Fruit fly (Drosophila melanogaster) whole organism, prepupa: ENCODE results near the gene Xrcc2.

Source experiments
- Blimp-1 ChIP-seq: fragments of 200-800 bp; sonication (Bioruptor generic); optimal IDR thresholded peaks from 3 replicates; lab custom pipeline; 2017; ENCODE audit warnings: missing biosample characterization, missing genetic modification characterization, mild to moderate bottlenecking, moderate library complexity, missing genetic modification reagents
- CG10669 ChIP-seq: fragments of 200-800 bp; sonication (Bioruptor generic); optimal IDR thresholded peaks from 3 replicates; lab custom pipeline; 2018; ENCODE audit warnings: missing biosample characterization, mild to moderate bottlenecking, missing genetic modification characterization, moderate library complexity
- CG11294 ChIP-seq: fragments of 200-800 bp; sonication (Bioruptor generic); IDR thresholded peaks from 2 replicates; pipeline ENCODE4 v1.3.6; 2022; ENCODE audit warnings: missing biosample characterization, missing genetic modification characterization
- CG11762 ChIP-seq: fragments of 200-800 bp; sonication (Bioruptor generic); optimal IDR thresholded peaks from 3 replicates; lab custom pipeline; 2016; ENCODE audit warnings: missing biosample characterization, missing genetic modification characterization; ENCODE audit not compliant: insufficient read depth
- CG11902 ChIP-seq: fragments of 200-800 bp; sonication (Bioruptor generic); optimal IDR thresholded peaks from 3 replicates; lab custom pipeline; 2016; ENCODE audit warnings: missing biosample characterization, missing genetic modification characterization
- CG16779 ChIP-seq: fragments of 200-800 bp; sonication (Bioruptor generic); optimal IDR thresholded peaks from 3 replicates; lab custom pipeline; 2017; ENCODE audit warnings: missing biosample characterization, mild to moderate bottlenecking, missing genetic modification characterization
- CG3032 ChIP-seq: fragments of 200-800 bp; optimal IDR thresholded peaks from 2 replicates; lab custom pipeline; 2019; ENCODE audit warnings: missing biosample characterization, mild to moderate bottlenecking, missing genetic modification characterization, moderate library complexity
- CG31627 ChIP-seq: fragments of 200-800 bp; sonication (Bioruptor generic); optimal IDR thresholded peaks from 3 replicates; lab custom pipeline; 2016; ENCODE audit warnings: missing biosample characterization, missing genetic modification characterization
- CG32006 ChIP-seq: fragments of 200-800 bp; sonication (Bioruptor generic); optimal IDR thresholded peaks from 3 replicates; lab custom pipeline; 2017; ENCODE audit warnings: missing biosample characterization, mild to moderate bottlenecking, missing genetic modification characterization
- CG34406 ChIP-seq: fragments of 200-800 bp; sonication (Bioruptor generic); optimal IDR thresholded peaks from 3 replicates; lab custom pipeline; 2016; ENCODE audit warnings: missing biosample characterization, missing genetic modification characterization
- CG4318 ChIP-seq: fragments of 200-800 bp; sonication (Bioruptor generic); optimal IDR thresholded peaks from 3 replicates; lab custom pipeline; 2017; ENCODE audit warnings: missing biosample characterization, mild to moderate bottlenecking, missing genetic modification characterization
- CG6163 ChIP-seq: fragments of 200-800 bp; sonication (Bioruptor generic); IDR thresholded peaks from 3 replicates; pipeline ENCODE4 v1.3.6; 2022; ENCODE audit warnings: missing biosample characterization, missing genetic modification characterization
- CG6276 ChIP-seq: fragments of 200-800 bp; sonication (Bioruptor generic); optimal IDR thresholded peaks from 2 replicates; lab custom pipeline; 2017; ENCODE audit warnings: missing biosample characterization, mild to moderate bottlenecking, missing genetic modification characterization
- CG6792 ChIP-seq: fragments of 200-800 bp; sonication (Bioruptor generic); optimal IDR thresholded peaks from 3 replicates; lab custom pipeline; 2016; ENCODE audit warnings: missing biosample characterization, missing genetic modification characterization
- CG6808 ChIP-seq: fragments of 200-800 bp; sonication (Bioruptor generic); optimal IDR thresholded peaks from 3 replicates; lab custom pipeline; 2017; ENCODE audit warnings: missing biosample characterization, missing genetic modification characterization, mild to moderate bottlenecking, moderate library complexity, missing genetic modification reagents
- CG6854 ChIP-seq: fragments of 200-800 bp; sonication (Bioruptor generic); optimal IDR thresholded peaks from 2 replicates; lab custom pipeline; 2017; ENCODE audit warnings: missing biosample characterization, mild to moderate bottlenecking, missing genetic modification characterization
- CG7368 ChIP-seq: fragments of 200-800 bp; sonication (Bioruptor generic); optimal IDR thresholded peaks from 3 replicates; lab custom pipeline; 2016; ENCODE audit warnings: missing biosample characterization, missing genetic modification characterization
- CG8119 ChIP-seq: fragments of 200-800 bp; sonication (Bioruptor generic); IDR thresholded peaks from 3 replicates; pipeline ENCODE4 v1.3.6; 2022; ENCODE audit warnings: missing biosample characterization, missing genetic modification characterization
- CG8319 ChIP-seq: fragments of 200-800 bp; sonication (Bioruptor generic); optimal IDR thresholded peaks from 3 replicates; lab custom pipeline; 2016; ENCODE audit warnings: missing biosample characterization, missing genetic modification characterization
- CG8632 ChIP-seq: fragments of 200-800 bp; sonication (Bioruptor generic); optimal IDR thresholded peaks from 3 replicates; lab custom pipeline; 2016; ENCODE audit warnings: missing biosample characterization, missing genetic modification characterization
- CG9139 ChIP-seq: fragments of 200-800 bp; sonication (Bioruptor generic); optimal IDR thresholded peaks from 3 replicates; lab custom pipeline; 2017; ENCODE audit warnings: missing biosample characterization, mild to moderate bottlenecking, missing genetic modification characterization
- Eip75B ChIP-seq: fragments of 200-800 bp; sonication (Bioruptor generic); optimal IDR thresholded peaks from 3 replicates; lab custom pipeline; 2016; ENCODE audit warnings: missing biosample characterization, missing genetic modification characterization
- Eip78C ChIP-seq: fragments of 200-800 bp; sonication (Bioruptor generic); peaks from one replicate; lab custom pipeline; 2016; ENCODE audit warnings: missing biosample characterization, missing genetic modification characterization
- Eip93F ChIP-seq: fragments of 200-800 bp; sonication (Bioruptor generic); optimal IDR thresholded peaks from 2 replicates; lab custom pipeline; 2016; ENCODE audit warnings: missing biosample characterization, mild to moderate bottlenecking, missing genetic modification characterization
- Gug ChIP-seq: fragments of 200-800 bp; sonication (Bioruptor generic); IDR thresholded peaks from 2 replicates; pipeline ENCODE4 v1.3.6; 2022; ENCODE audit warnings: missing biosample characterization, missing genetic modification characterization
- Hr38 ChIP-seq: sonication (Bioruptor generic); optimal IDR thresholded peaks from 2 replicates; lab custom pipeline; 2016; ENCODE audit warnings: missing biosample characterization, missing genetic modification characterization
- Hr39 ChIP-seq: fragments of 200-800 bp; sonication (Bioruptor generic); optimal IDR thresholded peaks from 2 replicates; lab custom pipeline; 2016; ENCODE audit warnings: missing biosample characterization, missing genetic modification characterization
- Hr4 ChIP-seq: fragments of 200-800 bp; sonication (Bioruptor generic); optimal IDR thresholded peaks from 3 replicates; lab custom pipeline; 2016; ENCODE audit warnings: missing biosample characterization, missing genetic modification characterization
- Lpt ChIP-seq: fragments of 200-800 bp; sonication (Bioruptor generic); optimal IDR thresholded peaks from 3 replicates; lab custom pipeline; 2016; ENCODE audit warnings: missing biosample characterization, missing genetic modification characterization
- Met ChIP-seq: fragments of 200-800 bp; sonication (Bioruptor generic); optimal IDR thresholded peaks from 3 replicates; lab custom pipeline; 2016; ENCODE audit warnings: missing biosample characterization, missing genetic modification characterization
- Smox ChIP-seq: fragments of 200-800 bp; sonication (Bioruptor generic); optimal IDR thresholded peaks from 3 replicates; lab custom pipeline; 2016; ENCODE audit warnings: missing biosample characterization, missing genetic modification characterization
- Sox102F ChIP-seq: fragments of 200-800 bp; sonication (Bioruptor generic); optimal IDR thresholded peaks from 2 replicates; lab custom pipeline; 2016; ENCODE audit warnings: missing biosample characterization, mild to moderate bottlenecking, missing genetic modification characterization
- Sox14 ChIP-seq: fragments of 200-800 bp; sonication (Bioruptor generic); optimal IDR thresholded peaks from 3 replicates; lab custom pipeline; 2016; ENCODE audit warnings: missing biosample characterization, missing genetic modification characterization
- achi ChIP-seq: fragments of 200-800 bp; sonication (Bioruptor generic); optimal IDR thresholded peaks from 3 replicates; lab custom pipeline; 2016; ENCODE audit warnings: missing biosample characterization, missing genetic modification characterization
- acj6 ChIP-seq: fragments of 200-800 bp; sonication (Bioruptor generic); optimal IDR thresholded peaks from 3 replicates; lab custom pipeline; 2016; ENCODE audit warnings: missing biosample characterization, missing genetic modification characterization
- dac ChIP-seq: fragments of 200-800 bp; sonication (Bioruptor generic); optimal IDR thresholded peaks from 2 replicates; lab custom pipeline; 2017; ENCODE audit warnings: missing biosample characterization, mild to moderate bottlenecking, missing genetic modification characterization
- dsx ChIP-seq: fragments of 200-800 bp; optimal IDR thresholded peaks from 3 replicates; lab custom pipeline; 2019; ENCODE audit warnings: missing biosample characterization, mild to moderate bottlenecking, missing genetic modification characterization, moderate library complexity; ENCODE audit not compliant: poor library complexity, severe bottlenecking
- eg ChIP-seq: fragments of 200-800 bp; sonication (Bioruptor generic); IDR thresholded peaks from 3 replicates; pipeline ENCODE4 v1.3.6; 2022; ENCODE audit warnings: missing biosample characterization, missing genetic modification characterization
- esn ChIP-seq: fragments of 200-800 bp; sonication (Bioruptor generic); optimal IDR thresholded peaks from 2 replicates; lab custom pipeline; 2016; ENCODE audit warnings: missing biosample characterization, mild to moderate bottlenecking, missing genetic modification characterization, moderate library complexity
- fd59A ChIP-seq: fragments of 200-800 bp; sonication (Bioruptor generic); optimal IDR thresholded peaks from 2 replicates; lab custom pipeline; 2017; ENCODE audit warnings: missing biosample characterization, mild to moderate bottlenecking, missing genetic modification characterization, missing genetic modification reagents
- fd85E ChIP-seq: fragments of 200-800 bp; sonication (Bioruptor generic); optimal IDR thresholded peaks from 3 replicates; lab custom pipeline; 2016; ENCODE audit warnings: missing biosample characterization, missing genetic modification characterization
- net ChIP-seq: fragments of 200-800 bp; sonication (Bioruptor generic); optimal IDR thresholded peaks from 3 replicates; lab custom pipeline; 2016; ENCODE audit warnings: missing biosample characterization, missing genetic modification characterization
- pdm3 ChIP-seq: fragments of 200-800 bp; sonication (Bioruptor generic); optimal IDR thresholded peaks from 3 replicates; lab custom pipeline; 2016; ENCODE audit warnings: missing biosample characterization, missing genetic modification characterization
- salr ChIP-seq, 2 experiments: fragments of 200-800 bp; sonication (Bioruptor generic); optimal IDR thresholded peaks; 3 replicates each; lab custom pipeline; 2016 to 2018; ENCODE audit warnings: missing biosample characterization in 2 of 2, missing genetic modification characterization in 2 of 2, mild to moderate bottlenecking in 1 of 2
- spab ChIP-seq: fragments of 200-800 bp; sonication (Bioruptor generic); optimal IDR thresholded peaks from 2 replicates; lab custom pipeline; 2017; ENCODE audit warnings: missing biosample characterization, mild to moderate bottlenecking, missing genetic modification characterization, missing genetic modification reagents
- vri ChIP-seq: fragments of 200-800 bp; sonication (Bioruptor generic); optimal IDR thresholded peaks from 3 replicates; lab custom pipeline; 2016; ENCODE audit warnings: missing biosample characterization, mild to moderate bottlenecking, missing genetic modification characterization

Gene Xrcc2

DNA sequence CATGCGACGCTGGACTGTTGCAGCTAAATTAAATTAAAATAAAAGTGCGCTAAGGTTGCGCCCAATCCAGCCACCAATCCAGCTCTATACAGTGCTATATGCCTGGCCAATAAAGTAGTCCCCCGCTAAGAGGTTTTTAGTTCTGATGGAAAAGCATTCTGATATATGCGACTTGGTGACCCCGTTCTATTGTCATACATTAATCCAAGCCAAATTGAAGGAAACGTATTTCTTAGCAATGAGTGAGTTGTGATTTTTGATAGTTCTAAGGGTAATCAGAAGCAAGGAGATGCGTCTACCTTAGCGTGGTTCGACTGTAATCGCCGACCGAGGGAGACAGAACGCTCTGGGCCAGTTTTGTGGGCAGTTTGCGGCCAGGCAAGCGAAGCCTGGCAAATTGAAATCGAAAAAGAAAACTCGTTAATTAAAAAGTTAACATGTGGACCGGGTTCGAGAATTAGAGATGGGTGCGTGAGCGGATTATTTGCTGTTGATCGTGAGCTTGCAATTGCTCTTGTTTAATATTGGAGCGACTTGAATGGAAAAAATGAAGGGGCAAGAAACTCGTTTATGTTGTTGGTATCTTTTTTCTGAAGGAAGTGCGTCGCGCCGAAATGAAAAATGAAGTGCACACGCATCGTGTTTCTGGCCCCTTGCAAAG is 38.4 kb downstream of the Xrcc2 start (continued):
- peak; percentile 54 for TF ChIP-seq dsx (GFP tag; lab: Kevin White, UChicago)
- TF ChIP-seq CG16779, result peak; percentile 1
- peak; percentile 40 for TF ChIP-seq achi (GFP tag; lab: Kevin White, UChicago)
- peak; percentile 52; the same call in 1 of the 3 replicates for TF ChIP-seq CG6163 (GFP tag; lab: Robert Waterston, UW)
- TF ChIP-seq Hr4 (GFP tag; lab: Kevin White, UChicago), result peak; percentile 18
- no peak for TF ChIP-seq CG11762 (GFP tag; lab: Kevin White, UChicago)
- TF ChIP-seq Hr39, result peak; percentile 61
- TF ChIP-seq CG6792 (GFP tag; lab: Kevin White, UChicago), result peak; percentile 63
- TF ChIP-seq Eip93F, result no peak
- TF ChIP-seq CG3032, result peak; percentile 71
- peak; percentile 88 for TF ChIP-seq Eip78C (GFP tag; lab: Kevin White, UChicago)
- peak; percentile 26 for TF ChIP-seq Blimp-1 (GFP tag; lab: Kevin White, UChicago)
- peak; percentile 14 for TF ChIP-seq fd85E (GFP tag; lab: Kevin White, UChicago)
- peak; percentile 59 for TF ChIP-seq CG7368 (GFP tag; lab: Kevin White, UChicago)
- TF ChIP-seq spab (GFP tag; lab: Kevin White, UChicago), result peak; percentile 64
- peak; percentile 60 for TF ChIP-seq CG11902 (GFP tag; lab: Kevin White, UChicago)
- TF ChIP-seq CG6276 (GFP tag; lab: Kevin White, UChicago), result peak; percentile 42
- TF ChIP-seq CG10669 (GFP tag; lab: Kevin White, UChicago), result peak; percentile 75
- peak; percentile 4 for TF ChIP-seq vri (GFP tag; lab: Kevin White, UChicago)
- TF ChIP-seq eg (GFP tag; lab: Robert Waterston, UW), result 0 out of 3 replicates have a peak, but pooled peaks have one; percentile 28
- TF ChIP-seq CG34406 (GFP tag; lab: Kevin White, UChicago), result peak; percentile 59
- peak; percentile 52 for TF ChIP-seq CG31627 (GFP tag; lab: Kevin White, UChicago)
- peak; percentile 63 for TF ChIP-seq Smox (GFP tag; lab: Kevin White, UChicago)
- TF ChIP-seq salr (GFP tag; optimal IDR thresholded peaks at IDR 0.05; lab: Kevin White, UChicago), result peak in 1 of 2 experiments; percentile 24
- TF ChIP-seq fd59A, result peak; percentile 61
- TF ChIP-seq, all 60 proteins: peak for 50

DNA sequence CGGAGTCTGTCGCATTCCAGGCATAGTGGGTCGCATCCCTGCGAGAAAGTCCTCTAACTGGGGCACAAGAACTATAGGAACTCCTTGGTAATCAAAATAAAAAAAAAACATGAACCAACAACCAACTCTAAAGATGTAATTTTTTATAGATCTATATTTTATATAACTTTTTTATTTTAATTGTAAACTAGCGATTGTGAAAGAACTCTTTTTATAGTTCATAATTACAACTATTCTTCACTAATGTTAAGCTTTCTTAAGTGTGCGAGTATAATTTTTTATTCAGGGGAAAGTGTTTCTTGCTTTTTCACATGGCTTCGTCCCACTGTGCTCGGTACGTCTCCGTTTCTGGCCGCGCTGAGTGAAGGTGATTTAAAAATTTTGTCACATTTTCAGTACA is 40.3 kb downstream of the Xrcc2 start:
- TF ChIP-seq fd85E (GFP tag; lab: Kevin White, UChicago), result no peak
- peak; percentile 62 for TF ChIP-seq CG8119 (GFP tag; lab: Robert Waterston, UW)
- no peak for TF ChIP-seq Gug (GFP tag; lab: Robert Waterston, UW)
- TF ChIP-seq CG9139 (GFP tag; lab: Kevin White, UChicago), result peak; percentile 18
- peak; percentile 19 for TF ChIP-seq CG31627 (GFP tag; lab: Kevin White, UChicago)
- peak; percentile 47 for TF ChIP-seq esn (GFP tag; lab: Kevin White, UChicago)
- TF ChIP-seq Smox (GFP tag; lab: Kevin White, UChicago), result peak; percentile 40
- no peak for TF ChIP-seq Hr38 (GFP tag; lab: Kevin White, UChicago)
- TF ChIP-seq fd59A, result peak; percentile 51
- TF ChIP-seq CG6854 (GFP tag; lab: Kevin White, UChicago), result no peak
- peak; percentile 26 for TF ChIP-seq CG8319
- peak; percentile 64 for TF ChIP-seq CG32006
- peak; percentile 66 for TF ChIP-seq CG34406 (GFP tag; lab: Kevin White, UChicago)
- no peak for TF ChIP-seq dac (GFP tag; lab: Kevin White, UChicago)
- peak; percentile 57 for TF ChIP-seq CG6792 (GFP tag; lab: Kevin White, UChicago)
- peak; percentile 57 for TF ChIP-seq spab (GFP tag; lab: Kevin White, UChicago)
- peak; percentile 51 for TF ChIP-seq CG10669 (GFP tag; lab: Kevin White, UChicago)
- TF ChIP-seq Met (GFP tag; lab: Kevin White, UChicago), result peak; percentile 51
- TF ChIP-seq achi (GFP tag; lab: Kevin White, UChicago), result peak; percentile 65
- TF ChIP-seq pdm3, result peak; percentile 47
- TF ChIP-seq dsx (GFP tag; lab: Kevin White, UChicago), result no peak
- no peak for TF ChIP-seq CG11294 (GFP tag; lab: Robert Waterston, UW)
- TF ChIP-seq Sox102F, result peak; percentile 3
- TF ChIP-seq Blimp-1 (GFP tag; lab: Kevin White, UChicago), result peak; percentile 47
- peak; percentile 62 for TF ChIP-seq CG6808
- peak; percentile 9 for TF ChIP-seq Sox14 (GFP tag; lab: Kevin White, UChicago)
- TF ChIP-seq vri (GFP tag; lab: Kevin White, UChicago), result no peak
- TF ChIP-seq CG8632 (GFP tag; lab: Kevin White, UChicago), result peak; percentile 66
- peak; percentile 63 for TF ChIP-seq acj6 (GFP tag; lab: Kevin White, UChicago)
- TF ChIP-seq CG7368 (GFP tag; lab: Kevin White, UChicago), result peak; percentile 27
- peak; percentile 49 for TF ChIP-seq net (GFP tag; lab: Kevin White, UChicago)
- TF ChIP-seq CG4318 (GFP tag; lab: Kevin White, UChicago), result peak; percentile 2
- peak; percentile 17 for TF ChIP-seq CG3032
- no peak for TF ChIP-seq Lpt (GFP tag; lab: Kevin White, UChicago)
- TF ChIP-seq Hr39, result peak; percentile 9
- TF ChIP-seq Eip75B, result no peak
